Fruit fly (Drosophila melanogaster): ENCODE measurements around the gene ATPsynE.
A peak's percentile ranks its signal among the peaks of the same experiment; 100 is the strongest.

ATPsynE gene

dm6 chr3R:14351418-14351817, 24.7 kb downstream of the ATPsynE start:
- TF ChIP-seq CG17806 (tag; optimal IDR thresholded peaks at IDR 0.05) (no peak), CG8159 (tag; optimal IDR thresholded peaks at IDR 0.05) (peak; percentile 10)

dm6 chr3R:14353733-14354152, 27.0 kb downstream of the ATPsynE start:
- TF ChIP-seq Ets98B (GFP tag; IDR thresholded peaks at IDR 0.05), result peak; percentile 66
- TF ChIP-seq Pif1B (GFP tag; optimal IDR thresholded peaks at IDR 0.05), result peak; percentile 72
- TF ChIP-seq CG10348 (GFP tag; IDR thresholded peaks at IDR 0.05), result no peak
- TF ChIP-seq Snoo (tag; optimal IDR thresholded peaks at IDR 0.05), result peak; percentile 87
- peak; percentile 86 for TF ChIP-seq CG9948 (tag; optimal IDR thresholded peaks at IDR 0.05)
- peak; percentile 88 for TF ChIP-seq CG8301 (tag; optimal IDR thresholded peaks at IDR 0.05)
- peak; percentile 82 for TF ChIP-seq fd96Ca (GFP tag; IDR thresholded peaks at IDR 0.05)
- TF ChIP-seq rn (GFP tag; IDR thresholded peaks at IDR 0.05), result peak; percentile 67
- peak; percentile 97 for TF ChIP-seq CG8159 (tag; optimal IDR thresholded peaks at IDR 0.05)
- TF ChIP-seq gl (tag; optimal IDR thresholded peaks at IDR 0.05), result peak; percentile 75
- peak; percentile 91 for TF ChIP-seq CG17806 (tag; optimal IDR thresholded peaks at IDR 0.05)
- TF ChIP-seq CG15710 (tag; optimal IDR thresholded peaks at IDR 0.05), result peak; percentile 90
- TF ChIP-seq CG12605 (GFP tag; IDR thresholded peaks at IDR 0.05), result peak; percentile 56
- TF ChIP-seq D1 (tag; optimal IDR thresholded peaks at IDR 0.05), result peak; percentile 81
- peak; percentile 73 for TF ChIP-seq CG34367 (tag; optimal IDR thresholded peaks at IDR 0.05)
- peak; percentile 69 for TF ChIP-seq Pif1A (GFP tag; optimal IDR thresholded peaks at IDR 0.05)
- no peak for TF ChIP-seq EcR (GFP tag; optimal IDR thresholded peaks at IDR 0.05)
- TF ChIP-seq CG32121 (GFP tag; IDR thresholded peaks at IDR 0.05), result peak; percentile 78
- peak; percentile 80 for TF ChIP-seq CG4496 (GFP tag; IDR thresholded peaks at IDR 0.05)
- TF ChIP-seq CG13204 (GFP tag; optimal IDR thresholded peaks at IDR 0.05), result peak; percentile 65
- peak; percentile 91 for TF ChIP-seq CG14655 (GFP tag; optimal IDR thresholded peaks at IDR 0.05)

dm6 chr3R:14354599-14354998, 27.9 kb downstream of the ATPsynE start:
- no peak for TF ChIP-seq CG15710 (tag; optimal IDR thresholded peaks at IDR 0.05)
- TF ChIP-seq CG8159 (tag; optimal IDR thresholded peaks at IDR 0.05), result peak; percentile 50

- TF ChIP-seq CG10348 (GFP tag; IDR thresholded peaks at IDR 0.05), result no peak
- peak; percentile 43 for TF ChIP-seq CG9948 (tag; optimal IDR thresholded peaks at IDR 0.05)
- peak; percentile 75; the same call in 2 of the 3 replicates for TF ChIP-seq CG4496 (GFP tag; IDR thresholded peaks at IDR 0.05)
- peak; percentile 72 for TF ChIP-seq CG8159 (tag; optimal IDR thresholded peaks at IDR 0.05)
- TF ChIP-seq CG15710 (tag; optimal IDR thresholded peaks at IDR 0.05), result peak; percentile 65
- peak; percentile 44 for TF ChIP-seq CG8301 (tag; optimal IDR thresholded peaks at IDR 0.05)
- TF ChIP-seq gl (tag; optimal IDR thresholded peaks at IDR 0.05), result no peak
- TF ChIP-seq EcR (GFP tag; optimal IDR thresholded peaks at IDR 0.05), result no peak
- TF ChIP-seq rn (GFP tag; IDR thresholded peaks at IDR 0.05), result 0 out of 2 replicates have a peak, but pooled peaks have one; percentile 4
- peak; percentile 37 for TF ChIP-seq Pif1B (GFP tag; optimal IDR thresholded peaks at IDR 0.05)
- peak; percentile 60; the same call in 1 of the 2 replicates for TF ChIP-seq CG12605 (GFP tag; IDR thresholded peaks at IDR 0.05)
- TF ChIP-seq CG13204 (GFP tag; optimal IDR thresholded peaks at IDR 0.05), result no peak
- no peak for TF ChIP-seq D1 (tag; optimal IDR thresholded peaks at IDR 0.05)
- TF ChIP-seq Snoo (tag; optimal IDR thresholded peaks at IDR 0.05), result peak; percentile 12
- TF ChIP-seq Ets98B (GFP tag; IDR thresholded peaks at IDR 0.05), result peak; percentile 59
- peak; percentile 55 for TF ChIP-seq CG14655 (GFP tag; optimal IDR thresholded peaks at IDR 0.05)
- TF ChIP-seq CG17806 (tag; optimal IDR thresholded peaks at IDR 0.05), result peak; percentile 58
- no peak for TF ChIP-seq CG32121 (GFP tag; IDR thresholded peaks at IDR 0.05)
- peak; percentile 53 for TF ChIP-seq CG34367 (tag; optimal IDR thresholded peaks at IDR 0.05)
- peak; percentile 69 for TF ChIP-seq fd96Ca (GFP tag; IDR thresholded peaks at IDR 0.05)
- TF ChIP-seq Pif1A (GFP tag; optimal IDR thresholded peaks at IDR 0.05), result peak; percentile 57
These were observed 29.9 kb downstream of the ATPsynE start for dm6 chr3R:14356619-14357018.

DNA sequence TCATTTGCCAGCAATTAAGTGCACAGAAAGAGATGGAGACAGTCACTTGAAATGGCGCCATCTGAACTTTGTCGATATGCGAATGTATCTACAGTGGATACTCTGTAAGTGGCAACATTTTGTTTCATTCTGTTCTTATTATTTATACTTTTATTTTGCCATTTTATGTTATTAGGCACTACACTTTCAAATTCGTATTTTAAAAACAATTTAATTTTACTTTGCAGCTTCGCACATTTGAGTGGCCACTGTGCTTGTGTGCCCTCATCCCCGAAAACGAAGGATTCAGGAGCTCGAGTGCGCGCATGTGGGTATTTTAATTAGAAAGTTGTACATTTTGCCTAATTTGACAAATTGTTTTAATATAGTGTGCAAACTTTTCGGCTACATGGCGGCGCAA, 30.7 kb downstream of the ATPsynE start:
- no peak for TF ChIP-seq D1 (tag; optimal IDR thresholded peaks at IDR 0.05)
- peak; percentile 67 for TF ChIP-seq CG8159 (tag; optimal IDR thresholded peaks at IDR 0.05)
- TF ChIP-seq CG15710 (tag; optimal IDR thresholded peaks at IDR 0.05), result peak; percentile 53
- peak; percentile 50 for TF ChIP-seq CG14655 (GFP tag; optimal IDR thresholded peaks at IDR 0.05)
- peak; percentile 50 for TF ChIP-seq Pif1A (GFP tag; optimal IDR thresholded peaks at IDR 0.05)
- peak; percentile 17; the same call in 1 of the 2 replicates for TF ChIP-seq CG32121 (GFP tag; IDR thresholded peaks at IDR 0.05)
- peak; percentile 42 for TF ChIP-seq CG8301 (tag; optimal IDR thresholded peaks at IDR 0.05)
- peak; percentile 81 for TF ChIP-seq CG4496 (GFP tag; IDR thresholded peaks at IDR 0.05)
- no peak for TF ChIP-seq CG13204 (GFP tag; optimal IDR thresholded peaks at IDR 0.05)
- peak; percentile 61 for TF ChIP-seq Ets98B (GFP tag; IDR thresholded peaks at IDR 0.05)
- TF ChIP-seq Pif1B (GFP tag; optimal IDR thresholded peaks at IDR 0.05), result peak; percentile 47
- TF ChIP-seq EcR (GFP tag; optimal IDR thresholded peaks at IDR 0.05), result no peak
- TF ChIP-seq Snoo (tag; optimal IDR thresholded peaks at IDR 0.05), result peak; percentile 34
- TF ChIP-seq CG9948 (tag; optimal IDR thresholded peaks at IDR 0.05), result peak; percentile 46
- TF ChIP-seq rn (GFP tag; IDR thresholded peaks at IDR 0.05), result no peak
- peak; percentile 64 for TF ChIP-seq CG17806 (tag; optimal IDR thresholded peaks at IDR 0.05)
- peak; percentile 51; the same call in 2 of the 3 replicates for TF ChIP-seq fd96Ca (GFP tag; IDR thresholded peaks at IDR 0.05)
- TF ChIP-seq CG34367 (tag; optimal IDR thresholded peaks at IDR 0.05), result peak; percentile 52
- TF ChIP-seq CG10348 (GFP tag; IDR thresholded peaks at IDR 0.05), result no peak
- peak; percentile 40; the same call in 1 of the 2 replicates for TF ChIP-seq CG12605 (GFP tag; IDR thresholded peaks at IDR 0.05)
- TF ChIP-seq gl (tag; optimal IDR thresholded peaks at IDR 0.05), result no peak

- peak; percentile 10; the same call in 1 of the 2 replicates for TF ChIP-seq CG32121 (GFP tag; IDR thresholded peaks at IDR 0.05)
- TF ChIP-seq EcR (GFP tag; optimal IDR thresholded peaks at IDR 0.05), result no peak
- no peak for TF ChIP-seq fd96Ca (GFP tag; IDR thresholded peaks at IDR 0.05)
- peak; percentile 17 for TF ChIP-seq Snoo (tag; optimal IDR thresholded peaks at IDR 0.05)
- peak; percentile 9 for TF ChIP-seq Pif1A (GFP tag; optimal IDR thresholded peaks at IDR 0.05)
- TF ChIP-seq CG17806 (tag; optimal IDR thresholded peaks at IDR 0.05), result no peak
- TF ChIP-seq D1 (tag; optimal IDR thresholded peaks at IDR 0.05), result peak; percentile 20
- no peak for TF ChIP-seq CG34367 (tag; optimal IDR thresholded peaks at IDR 0.05)
- peak; percentile 29; the same call in 1 of the 3 replicates for TF ChIP-seq CG4496 (GFP tag; IDR thresholded peaks at IDR 0.05)
These were observed 35.0 kb downstream of the ATPsynE start, which contains the start of gene Dnaaf5 for dm6 chr3R:14361741-14362232. Gene Dnaaf5, minus strand, starts transcription at chr3R:14361786.

Data from whole organism, pupa.